Worm (Caenorhabditis elegans): Measurements from ENCODE around the gene C47G2.4.

DNA sequence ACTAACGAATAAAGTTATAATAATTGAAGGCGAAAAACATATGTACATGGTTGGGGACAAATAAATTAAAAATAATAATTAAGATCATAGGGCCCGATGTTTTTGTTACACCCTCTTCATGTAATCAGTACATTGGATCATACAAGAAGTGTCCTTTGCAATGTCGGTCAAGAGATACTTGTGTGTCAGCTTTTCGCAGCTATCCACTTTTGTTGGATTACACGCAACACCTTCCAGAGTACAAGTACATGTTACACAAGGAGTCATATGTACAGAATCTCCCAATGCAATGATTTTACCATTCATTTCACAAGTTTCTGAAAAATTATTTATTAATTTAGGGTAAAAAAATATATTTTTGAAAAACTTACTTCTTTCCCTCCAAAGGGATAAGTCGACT lies 52.4 kb downstream of the C47G2.4 start:
- TF ChIP-seq skn-1 (tag; optimal IDR thresholded peaks at IDR 0.05) (no peak), ceh-82 (tag; optimal IDR thresholded peaks at IDR 0.05) (no peak), grh-1 (GFP tag; IDR thresholded peaks at IDR 0.05) (no peak), blmp-1 (tag; optimal IDR thresholded peaks at IDR 0.05) (no peak), nhr-47 (tag; optimal IDR thresholded peaks at IDR 0.05) (no peak), ama-1 (optimal IDR thresholded peaks at IDR 0.05) (no peak), lin-13 (GFP tag; optimal IDR thresholded peaks at IDR 0.05) (no peak), nhr-11 (tag; optimal IDR thresholded peaks at IDR 0.05) (no peak), mef-2 (tag; optimal IDR thresholded peaks at IDR 0.05) (no peak), pax-3 (tag; optimal IDR thresholded peaks at IDR 0.05) (no peak), dpl-1 (GFP tag; optimal IDR thresholded peaks at IDR 0.05) (no peak), hlh-4 (tag; optimal IDR thresholded peaks at IDR 0.05) (no peak), lir-3 (tag; optimal IDR thresholded peaks at IDR 0.05; ENCODE audit: poor library complexity) (no peak), lin-14 (GFP tag; optimal IDR thresholded peaks at IDR 0.05) (no peak)
